Fruit fly (Drosophila melanogaster) whole organism, prepupa: ENCODE results near the gene CG15880.
A peak's percentile ranks its signal among the peaks of the same experiment; 100 is the strongest.

Source experiments
- CG10631 ChIP-seq: fragments of 200-800 bp; sonication (Bioruptor generic); optimal IDR thresholded peaks from 2 replicates; lab custom pipeline; 2016; ENCODE audit warnings: missing biosample characterization, missing genetic modification characterization
- CG10669 ChIP-seq: fragments of 200-800 bp; sonication (Bioruptor generic); optimal IDR thresholded peaks from 3 replicates; lab custom pipeline; 2018; ENCODE audit warnings: missing biosample characterization, mild to moderate bottlenecking, missing genetic modification characterization, moderate library complexity
- CG11762 ChIP-seq: fragments of 200-800 bp; sonication (Bioruptor generic); optimal IDR thresholded peaks from 3 replicates; lab custom pipeline; 2016; ENCODE audit warnings: missing biosample characterization, missing genetic modification characterization; ENCODE audit not compliant: insufficient read depth
- CG11902 ChIP-seq: fragments of 200-800 bp; sonication (Bioruptor generic); optimal IDR thresholded peaks from 3 replicates; lab custom pipeline; 2016; ENCODE audit warnings: missing biosample characterization, missing genetic modification characterization
- CG15336 ChIP-seq: fragments of 200-800 bp; sonication (Bioruptor generic); IDR thresholded peaks from 2 replicates; pipeline ENCODE4 v1.3.6; 2022; ENCODE audit warnings: missing biosample characterization, missing genetic modification characterization
- CG1621 ChIP-seq: fragments of 200-800 bp; sonication (Bioruptor generic); optimal IDR thresholded peaks from 3 replicates; lab custom pipeline; 2018; ENCODE audit warnings: missing biosample characterization, mild to moderate bottlenecking, missing genetic modification characterization
- CG16779 ChIP-seq: fragments of 200-800 bp; sonication (Bioruptor generic); optimal IDR thresholded peaks from 3 replicates; lab custom pipeline; 2017; ENCODE audit warnings: missing biosample characterization, mild to moderate bottlenecking, missing genetic modification characterization
- CG3032 ChIP-seq: fragments of 200-800 bp; optimal IDR thresholded peaks from 2 replicates; lab custom pipeline; 2019; ENCODE audit warnings: missing biosample characterization, mild to moderate bottlenecking, missing genetic modification characterization, moderate library complexity
- CG31627 ChIP-seq: fragments of 200-800 bp; sonication (Bioruptor generic); optimal IDR thresholded peaks from 3 replicates; lab custom pipeline; 2016; ENCODE audit warnings: missing biosample characterization, missing genetic modification characterization
- CG34406 ChIP-seq: fragments of 200-800 bp; sonication (Bioruptor generic); optimal IDR thresholded peaks from 3 replicates; lab custom pipeline; 2016; ENCODE audit warnings: missing biosample characterization, missing genetic modification characterization
- CG4318 ChIP-seq: fragments of 200-800 bp; sonication (Bioruptor generic); optimal IDR thresholded peaks from 3 replicates; lab custom pipeline; 2017; ENCODE audit warnings: missing biosample characterization, mild to moderate bottlenecking, missing genetic modification characterization
- CG6163 ChIP-seq: fragments of 200-800 bp; sonication (Bioruptor generic); IDR thresholded peaks from 3 replicates; pipeline ENCODE4 v1.3.6; 2022; ENCODE audit warnings: missing biosample characterization, missing genetic modification characterization
- CG6276 ChIP-seq: fragments of 200-800 bp; sonication (Bioruptor generic); optimal IDR thresholded peaks from 2 replicates; lab custom pipeline; 2017; ENCODE audit warnings: missing biosample characterization, mild to moderate bottlenecking, missing genetic modification characterization
- CG6792 ChIP-seq: fragments of 200-800 bp; sonication (Bioruptor generic); optimal IDR thresholded peaks from 3 replicates; lab custom pipeline; 2016; ENCODE audit warnings: missing biosample characterization, missing genetic modification characterization
- CG6808 ChIP-seq: fragments of 200-800 bp; sonication (Bioruptor generic); optimal IDR thresholded peaks from 3 replicates; lab custom pipeline; 2017; ENCODE audit warnings: missing biosample characterization, missing genetic modification characterization, mild to moderate bottlenecking, moderate library complexity, missing genetic modification reagents
- CG6854 ChIP-seq: fragments of 200-800 bp; sonication (Bioruptor generic); optimal IDR thresholded peaks from 2 replicates; lab custom pipeline; 2017; ENCODE audit warnings: missing biosample characterization, mild to moderate bottlenecking, missing genetic modification characterization
- CG8319 ChIP-seq: fragments of 200-800 bp; sonication (Bioruptor generic); optimal IDR thresholded peaks from 3 replicates; lab custom pipeline; 2016; ENCODE audit warnings: missing biosample characterization, missing genetic modification characterization
- CG8632 ChIP-seq: fragments of 200-800 bp; sonication (Bioruptor generic); optimal IDR thresholded peaks from 3 replicates; lab custom pipeline; 2016; ENCODE audit warnings: missing biosample characterization, missing genetic modification characterization
- Eip75B ChIP-seq: fragments of 200-800 bp; sonication (Bioruptor generic); optimal IDR thresholded peaks from 3 replicates; lab custom pipeline; 2016; ENCODE audit warnings: missing biosample characterization, missing genetic modification characterization
- Eip78C ChIP-seq: fragments of 200-800 bp; sonication (Bioruptor generic); peaks from one replicate; lab custom pipeline; 2016; ENCODE audit warnings: missing biosample characterization, missing genetic modification characterization
- Eip93F ChIP-seq: fragments of 200-800 bp; sonication (Bioruptor generic); optimal IDR thresholded peaks from 2 replicates; lab custom pipeline; 2016; ENCODE audit warnings: missing biosample characterization, mild to moderate bottlenecking, missing genetic modification characterization
- Ets96B ChIP-seq: fragments of 200-800 bp; optimal IDR thresholded peaks from 2 replicates; lab custom pipeline; 2019; ENCODE audit warnings: missing biosample characterization, mild to moderate bottlenecking, missing genetic modification characterization, moderate library complexity
- Gug ChIP-seq: fragments of 200-800 bp; sonication (Bioruptor generic); IDR thresholded peaks from 2 replicates; pipeline ENCODE4 v1.3.6; 2022; ENCODE audit warnings: missing biosample characterization, missing genetic modification characterization
- Hr38 ChIP-seq: sonication (Bioruptor generic); optimal IDR thresholded peaks from 2 replicates; lab custom pipeline; 2016; ENCODE audit warnings: missing biosample characterization, missing genetic modification characterization
- Hr39 ChIP-seq: fragments of 200-800 bp; sonication (Bioruptor generic); optimal IDR thresholded peaks from 2 replicates; lab custom pipeline; 2016; ENCODE audit warnings: missing biosample characterization, missing genetic modification characterization
- Hr4 ChIP-seq: fragments of 200-800 bp; sonication (Bioruptor generic); optimal IDR thresholded peaks from 3 replicates; lab custom pipeline; 2016; ENCODE audit warnings: missing biosample characterization, missing genetic modification characterization
- Lpt ChIP-seq: fragments of 200-800 bp; sonication (Bioruptor generic); optimal IDR thresholded peaks from 3 replicates; lab custom pipeline; 2016; ENCODE audit warnings: missing biosample characterization, missing genetic modification characterization
- Met ChIP-seq: fragments of 200-800 bp; sonication (Bioruptor generic); optimal IDR thresholded peaks from 3 replicates; lab custom pipeline; 2016; ENCODE audit warnings: missing biosample characterization, missing genetic modification characterization
- OdsH ChIP-seq: fragments of 200-800 bp; sonication (Bioruptor generic); optimal IDR thresholded peaks from 3 replicates; lab custom pipeline; 2016; ENCODE audit warnings: missing biosample characterization, missing genetic modification characterization
- Sox102F ChIP-seq: fragments of 200-800 bp; sonication (Bioruptor generic); optimal IDR thresholded peaks from 2 replicates; lab custom pipeline; 2016; ENCODE audit warnings: missing biosample characterization, mild to moderate bottlenecking, missing genetic modification characterization
- Sox14 ChIP-seq: fragments of 200-800 bp; sonication (Bioruptor generic); optimal IDR thresholded peaks from 3 replicates; lab custom pipeline; 2016; ENCODE audit warnings: missing biosample characterization, missing genetic modification characterization
- Sox15 ChIP-seq: fragments of 200-800 bp; sonication (Bioruptor generic); optimal IDR thresholded peaks from 3 replicates; lab custom pipeline; 2016; ENCODE audit warnings: missing biosample characterization, missing genetic modification characterization
- achi ChIP-seq: fragments of 200-800 bp; sonication (Bioruptor generic); optimal IDR thresholded peaks from 3 replicates; lab custom pipeline; 2016; ENCODE audit warnings: missing biosample characterization, missing genetic modification characterization
- acj6 ChIP-seq: fragments of 200-800 bp; sonication (Bioruptor generic); optimal IDR thresholded peaks from 3 replicates; lab custom pipeline; 2016; ENCODE audit warnings: missing biosample characterization, missing genetic modification characterization
- cyc ChIP-seq: fragments of 200-800 bp; sonication (Bioruptor generic); optimal IDR thresholded peaks from 3 replicates; lab custom pipeline; 2016; ENCODE audit warnings: missing biosample characterization, missing genetic modification characterization
- dac ChIP-seq: fragments of 200-800 bp; sonication (Bioruptor generic); optimal IDR thresholded peaks from 2 replicates; lab custom pipeline; 2017; ENCODE audit warnings: missing biosample characterization, mild to moderate bottlenecking, missing genetic modification characterization
- dsx ChIP-seq: fragments of 200-800 bp; optimal IDR thresholded peaks from 3 replicates; lab custom pipeline; 2019; ENCODE audit warnings: missing biosample characterization, mild to moderate bottlenecking, missing genetic modification characterization, moderate library complexity; ENCODE audit not compliant: poor library complexity, severe bottlenecking
- eg ChIP-seq: fragments of 200-800 bp; sonication (Bioruptor generic); IDR thresholded peaks from 3 replicates; pipeline ENCODE4 v1.3.6; 2022; ENCODE audit warnings: missing biosample characterization, missing genetic modification characterization
- fd59A ChIP-seq: fragments of 200-800 bp; sonication (Bioruptor generic); optimal IDR thresholded peaks from 2 replicates; lab custom pipeline; 2017; ENCODE audit warnings: missing biosample characterization, mild to moderate bottlenecking, missing genetic modification characterization, missing genetic modification reagents
- fkh ChIP-seq: fragments of 200-800 bp; sonication (Bioruptor generic); optimal IDR thresholded peaks from 3 replicates; lab custom pipeline; 2017; ENCODE audit warnings: missing biosample characterization, mild to moderate bottlenecking, missing genetic modification characterization, moderate library complexity
- net ChIP-seq: fragments of 200-800 bp; sonication (Bioruptor generic); optimal IDR thresholded peaks from 3 replicates; lab custom pipeline; 2016; ENCODE audit warnings: missing biosample characterization, missing genetic modification characterization
- pdm3 ChIP-seq: fragments of 200-800 bp; sonication (Bioruptor generic); optimal IDR thresholded peaks from 3 replicates; lab custom pipeline; 2016; ENCODE audit warnings: missing biosample characterization, missing genetic modification characterization
- ss ChIP-seq, 2 experiments: fragments of 200-800 bp; sonication (Bioruptor generic); optimal IDR thresholded peaks; 2 replicates in 1 of 2; 3 replicates in 1 of 2; lab custom pipeline; 2017 to 2018; ENCODE audit warnings: mild to moderate bottlenecking in 2 of 2, missing biosample characterization in 2 of 2, missing genetic modification characterization in 2 of 2, moderate library complexity in 1 of 2
- svp ChIP-seq: fragments of 200-800 bp; sonication (Bioruptor generic); peaks from one replicate; lab custom pipeline; 2016; ENCODE audit warnings: missing biosample characterization, missing genetic modification characterization
- topi ChIP-seq: fragments of 200-800 bp; sonication (Bioruptor generic); optimal IDR thresholded peaks from 3 replicates; lab custom pipeline; 2016; ENCODE audit warnings: missing biosample characterization, missing genetic modification characterization
- vri ChIP-seq: fragments of 200-800 bp; sonication (Bioruptor generic); optimal IDR thresholded peaks from 3 replicates; lab custom pipeline; 2016; ENCODE audit warnings: missing biosample characterization, mild to moderate bottlenecking, missing genetic modification characterization

The CG15880 gene

dm6 chr2L:843850-844791 lies 26.4 kb upstream of the CG15880 start (continued):
- TF ChIP-seq dsx (GFP tag; lab: Kevin White, UChicago), result no peak
- TF ChIP-seq CG6854 (GFP tag; lab: Kevin White, UChicago), result peak; percentile 16
- TF ChIP-seq CG15336 (GFP tag; lab: Robert Waterston, UW), result peak; percentile 49
- TF ChIP-seq acj6 (GFP tag; lab: Kevin White, UChicago), result peak; percentile 18
- TF ChIP-seq CG6276, result no peak
- TF ChIP-seq CG3032 (tag; lab: Kevin White, UChicago), result peak; percentile 28
- TF ChIP-seq vri (GFP tag; lab: Kevin White, UChicago), result no peak
- TF ChIP-seq achi (GFP tag; lab: Kevin White, UChicago), result peak; percentile 45
- TF ChIP-seq cyc (GFP tag; lab: Kevin White, UChicago), result no peak
- peak; percentile 33 for TF ChIP-seq Sox14
- peak; percentile 80 for TF ChIP-seq CG6163 (GFP tag; lab: Robert Waterston, UW)
- peak; percentile 38 for TF ChIP-seq Gug (GFP tag; lab: Robert Waterston, UW)
- peak; percentile 11 for TF ChIP-seq dac (GFP tag; lab: Kevin White, UChicago)
- TF ChIP-seq CG11762 (GFP tag; lab: Kevin White, UChicago), result no peak
- no peak for TF ChIP-seq OdsH
- TF ChIP-seq fkh, result no peak
- TF ChIP-seq Lpt (GFP tag; lab: Kevin White, UChicago), result no peak
- no peak for TF ChIP-seq CG11902 (GFP tag; lab: Kevin White, UChicago)
- no peak for TF ChIP-seq CG16779 (tag; lab: Kevin White, UChicago)
- TF ChIP-seq Hr39 (GFP tag; lab: Kevin White, UChicago), result no peak
- TF ChIP-seq CG6792 (GFP tag; lab: Kevin White, UChicago), result no peak
- TF ChIP-seq net (GFP tag; lab: Kevin White, UChicago), result peak; percentile 36
- TF ChIP-seq ss (GFP tag; optimal IDR thresholded peaks at IDR 0.05; lab: Kevin White, UChicago), result no peak
- TF ChIP-seq Eip78C (GFP tag; lab: Kevin White, UChicago), result peak; percentile 76
- peak; percentile 41 for TF ChIP-seq svp (GFP tag; lab: Kevin White, UChicago)
- no peak for TF ChIP-seq Met (GFP tag; lab: Kevin White, UChicago)
- TF ChIP-seq CG8632, result no peak
- TF ChIP-seq Sox15 (GFP tag; lab: Kevin White, UChicago), result no peak
- TF ChIP-seq, all 60 proteins: peak for 29

- TF ChIP-seq CG6163 (GFP tag; lab: Robert Waterston, UW) (no peak), CG31627 (peak; percentile 40), Met (GFP tag; lab: Kevin White, UChicago) (peak; percentile 52), CG10669 (no peak), CG6276 (peak; percentile 7), Eip75B (GFP tag; lab: Kevin White, UChicago) (peak; percentile 30), Sox14 (no peak), vri (GFP tag; lab: Kevin White, UChicago) (peak; percentile 4), achi (GFP tag; lab: Kevin White, UChicago) (no peak), CG6792 (GFP tag; lab: Kevin White, UChicago) (peak; percentile 18), cyc (GFP tag; lab: Kevin White, UChicago) (peak; percentile 7), Sox102F (GFP tag; lab: Kevin White, UChicago) (peak; percentile 4), CG34406 (GFP tag; lab: Kevin White, UChicago) (no peak), CG1621 (tag; lab: Kevin White, UChicago) (no peak), CG10631 (GFP tag; lab: Kevin White, UChicago) (peak; percentile 4), Hr38 (GFP tag; lab: Kevin White, UChicago) (no peak), CG6808 (GFP tag; lab: Kevin White, UChicago) (no peak), fkh (no peak), Eip93F (GFP tag; lab: Kevin White, UChicago) (no peak), topi (GFP tag; lab: Kevin White, UChicago) (peak; percentile 17), fd59A (no peak), Lpt (GFP tag; lab: Kevin White, UChicago) (peak; percentile 3), eg (GFP tag; lab: Robert Waterston, UW) (0 out of 3 replicates have a peak, but pooled peaks have one; percentile 11), CG8319 (GFP tag; lab: Kevin White, UChicago) (no peak), Sox15 (GFP tag; lab: Kevin White, UChicago) (no peak), Hr4 (peak; percentile 39), CG6854 (GFP tag; lab: Kevin White, UChicago) (no peak), acj6 (GFP tag; lab: Kevin White, UChicago) (no peak), pdm3 (peak; percentile 30), dsx (GFP tag; lab: Kevin White, UChicago) (no peak), Ets96B (tag; lab: Kevin White, UChicago) (no peak), CG4318 (GFP tag; lab: Kevin White, UChicago) (no peak)
Measured at dm6 chr2L:843301-843700, 25.6 kb upstream of the CG15880 start.
